Fruit fly (Drosophila melanogaster) whole organism, embryonic: ENCODE measurements around the gene spz5.

Source experiments
- Aef1 ChIP-seq: fragments of 200-800 bp; sonication (Bioruptor generic); IDR thresholded peaks from 3 replicates; pipeline ENCODE4 v1.3.6; 2022; ENCODE audit warnings: missing biosample characterization, missing genetic modification characterization
- Antp ChIP-seq: fragments of 200-800 bp; sonication (Bioruptor generic); optimal IDR thresholded peaks from 3 replicates; lab custom pipeline; 2016; ENCODE audit warnings: missing biosample characterization, missing genetic modification characterization
- Atf3 ChIP-seq: fragments of 200-800 bp; sonication (Bioruptor generic); optimal IDR thresholded peaks from 3 replicates; lab custom pipeline; 2016; ENCODE audit warnings: missing biosample characterization, missing genetic modification characterization
- Bgb ChIP-seq: fragments of 200-800 bp; sonication (Bioruptor generic); IDR thresholded peaks from 2 replicates; pipeline ENCODE4 v1.3.6; 2022; ENCODE audit warnings: missing biosample characterization, missing genetic modification characterization; ENCODE audit not compliant: partially characterized antibody
- CG10147 ChIP-seq: fragments of 200-800 bp; sonication (Bioruptor generic); optimal IDR thresholded peaks from 2 replicates; lab custom pipeline; 2019; ENCODE audit warnings: missing biosample characterization, mild to moderate bottlenecking, missing genetic modification characterization, moderate library complexity
- CG10366 ChIP-seq: fragments of 200-800 bp; sonication (Bioruptor generic); IDR thresholded peaks from 2 replicates; pipeline ENCODE4 v1.3.6; 2022; ENCODE audit warnings: missing biosample characterization, missing genetic modification characterization
- CG10565 ChIP-seq: fragments of 200-800 bp; sonication (Bioruptor generic); optimal IDR thresholded peaks from 3 replicates; lab custom pipeline; 2016; ENCODE audit warnings: missing biosample characterization, mild to moderate bottlenecking, missing genetic modification characterization
- CG11504 ChIP-seq: fragments of 200-800 bp; sonication (Bioruptor generic); optimal IDR thresholded peaks from 3 replicates; lab custom pipeline; 2019; ENCODE audit warnings: missing biosample characterization, mild to moderate bottlenecking, missing genetic modification characterization, moderate library complexity
- CG1602 ChIP-seq: fragments of 200-800 bp; sonication (Bioruptor generic); optimal IDR thresholded peaks from 3 replicates; lab custom pipeline; 2016; ENCODE audit warnings: missing biosample characterization, missing genetic modification characterization
- CG17802 ChIP-seq: fragments of 200-800 bp; sonication (Bioruptor generic); optimal IDR thresholded peaks from 2 replicates; lab custom pipeline; 2018; ENCODE audit warnings: missing biosample characterization, mild to moderate bottlenecking, missing genetic modification characterization, moderate library complexity
- CG2678 ChIP-seq: fragments of 200-800 bp; sonication (Bioruptor generic); optimal IDR thresholded peaks from 3 replicates; lab custom pipeline; 2019; ENCODE audit warnings: missing biosample characterization, mild to moderate bottlenecking, missing genetic modification characterization, moderate library complexity
- CG30403 ChIP-seq: fragments of 200-800 bp; sonication (Bioruptor generic); optimal IDR thresholded peaks from 3 replicates; lab custom pipeline; 2016; ENCODE audit warnings: missing biosample characterization, missing genetic modification characterization
- CG30431 ChIP-seq: fragments of 200-800 bp; sonication (Bioruptor generic); optimal IDR thresholded peaks from 2 replicates; lab custom pipeline; 2017; ENCODE audit warnings: missing biosample characterization, missing genetic modification characterization
- CG6175 ChIP-seq: fragments of 200-800 bp; sonication (Bioruptor generic); IDR thresholded peaks from 3 replicates; pipeline ENCODE4 v1.3.6; 2022; ENCODE audit warnings: missing biosample characterization, missing genetic modification characterization
- CG6272 ChIP-seq: fragments of 200-800 bp; sonication (Bioruptor generic); IDR thresholded peaks from 2 replicates; pipeline ENCODE4 v1.3.6; 2022; ENCODE audit warnings: missing biosample characterization, missing genetic modification characterization
- CG6683 ChIP-seq: fragments of 200-800 bp; sonication (Bioruptor generic); optimal IDR thresholded peaks from 2 replicates; lab custom pipeline; 2017; ENCODE audit warnings: missing biosample characterization, mild to moderate bottlenecking, missing genetic modification characterization, missing genetic modification reagents
- CG6765 ChIP-seq: fragments of 200-800 bp; sonication (Bioruptor generic); optimal IDR thresholded peaks from 3 replicates; lab custom pipeline; 2017; ENCODE audit warnings: missing biosample characterization, mild to moderate bottlenecking, missing genetic modification characterization
- CG7271 ChIP-seq: fragments of 200-800 bp; sonication (Bioruptor generic); optimal IDR thresholded peaks from 2 replicates; lab custom pipeline; 2018; ENCODE audit warnings: missing biosample characterization, mild to moderate bottlenecking, missing genetic modification characterization, moderate library complexity
- CG8290 ChIP-seq, 3 experiments: fragments of 200-800 bp; sonication (Bioruptor generic); optimal IDR thresholded peaks; 2 replicates each; lab custom pipeline; 2016 to 2019; ENCODE audit warnings: missing biosample characterization in 3 of 3, missing genetic modification characterization in 3 of 3, mild to moderate bottlenecking in 2 of 3, moderate library complexity in 1 of 3
- CG9727 ChIP-seq: fragments of 200-800 bp; sonication (Bioruptor generic); optimal IDR thresholded peaks from 3 replicates; lab custom pipeline; 2017; ENCODE audit warnings: missing biosample characterization, mild to moderate bottlenecking, missing genetic modification characterization
- Dad ChIP-seq: fragments of 200-800 bp; sonication (Bioruptor generic); optimal IDR thresholded peaks from 3 replicates; lab custom pipeline; 2016; ENCODE audit warnings: missing biosample characterization, missing genetic modification characterization
- Dp ChIP-seq: fragments of 200-800 bp; sonication (Bioruptor generic); optimal IDR thresholded peaks from 2 replicates; lab custom pipeline; 2018; ENCODE audit warnings: missing biosample characterization, mild to moderate bottlenecking, missing genetic modification characterization, moderate library complexity
- Ets65A ChIP-seq: fragments of 200-800 bp; sonication (Bioruptor generic); peaks from one replicate; lab custom pipeline; 2016; ENCODE audit warnings: missing biosample characterization, missing genetic modification characterization
- Ets97D ChIP-seq: fragments of 200-800 bp; sonication (Bioruptor generic); optimal IDR thresholded peaks from 3 replicates; lab custom pipeline; 2016; ENCODE audit warnings: missing biosample characterization, missing genetic modification characterization
- Hmr ChIP-seq: fragments of 200-800 bp; sonication (Bioruptor generic); optimal IDR thresholded peaks from 3 replicates; lab custom pipeline; 2017; ENCODE audit warnings: mild to moderate bottlenecking, missing biosample characterization, missing genetic modification reagents, missing genetic modification characterization
- Lim3 ChIP-seq: fragments of 200-800 bp; sonication (Bioruptor generic); IDR thresholded peaks from 2 replicates; pipeline ENCODE4 v1.3.6; 2022; ENCODE audit warnings: missing biosample characterization, missing genetic modification characterization
- Meics ChIP-seq: fragments of 200-800 bp; sonication (Bioruptor generic); optimal IDR thresholded peaks from 2 replicates; lab custom pipeline; 2017; ENCODE audit warnings: missing biosample characterization, mild to moderate bottlenecking, missing genetic modification characterization
- Myb ChIP-seq: fragments of 200-800 bp; sonication (Bioruptor generic); optimal IDR thresholded peaks from 2 replicates; lab custom pipeline; 2016; ENCODE audit warnings: missing biosample characterization, missing genetic modification characterization
- NK7.1 ChIP-seq: fragments of 200-800 bp; sonication (Bioruptor generic); optimal IDR thresholded peaks from 3 replicates; lab custom pipeline; 2016; ENCODE audit warnings: missing biosample characterization, missing genetic modification characterization
- Nf-YA ChIP-seq: fragments of 200-800 bp; sonication (Bioruptor generic); IDR thresholded peaks from 2 replicates; pipeline ENCODE4 v1.3.6; 2022; ENCODE audit warnings: missing biosample characterization, missing genetic modification characterization
- Nf-YC ChIP-seq: fragments of 200-800 bp; optimal IDR thresholded peaks from 3 replicates; lab custom pipeline; 2019; ENCODE audit warnings: missing biosample characterization, mild to moderate bottlenecking, missing genetic modification characterization, moderate library complexity
- PHDP ChIP-seq: fragments of 200-800 bp; sonication (Bioruptor generic); optimal IDR thresholded peaks from 3 replicates; lab custom pipeline; 2018; ENCODE audit warnings: missing biosample characterization, mild to moderate bottlenecking, missing genetic modification characterization, moderate library complexity
- Sry-β ChIP-seq: fragments of 200-800 bp; sonication (Bioruptor generic); optimal IDR thresholded peaks from 2 replicates; lab custom pipeline; 2018; ENCODE audit warnings: missing biosample characterization, mild to moderate bottlenecking, missing genetic modification characterization, moderate library complexity
- ac ChIP-seq: fragments of 200-800 bp; sonication (Bioruptor generic); optimal IDR thresholded peaks from 3 replicates; lab custom pipeline; 2017; ENCODE audit warnings: missing biosample characterization, mild to moderate bottlenecking, missing genetic modification characterization
- bigmax ChIP-seq: fragments of 200-800 bp; sonication (Bioruptor generic); optimal IDR thresholded peaks from 2 replicates; lab custom pipeline; 2018; ENCODE audit warnings: missing biosample characterization, mild to moderate bottlenecking, missing genetic modification characterization
- caup ChIP-seq: fragments of 200-800 bp; sonication (Bioruptor generic); optimal IDR thresholded peaks from 3 replicates; lab custom pipeline; 2017; ENCODE audit warnings: missing biosample characterization, mild to moderate bottlenecking, missing genetic modification characterization, moderate library complexity; ENCODE audit not compliant: severe bottlenecking
- dm ChIP-seq: fragments of 200-800 bp; sonication (Bioruptor generic); optimal IDR thresholded peaks from 3 replicates; lab custom pipeline; 2016; ENCODE audit warnings: missing biosample characterization, missing genetic modification characterization
- dpn ChIP-seq, 2 experiments: fragments of 200-800 bp; sonication (Bioruptor generic); optimal IDR thresholded peaks; 3 replicates each; lab custom pipeline; 2016; ENCODE audit warnings: missing biosample characterization in 2 of 2, missing genetic modification characterization in 2 of 2
- dysf ChIP-seq: fragments of 200-800 bp; sonication (Bioruptor generic); IDR thresholded peaks from 3 replicates; pipeline ENCODE4 v1.3.6; 2022; ENCODE audit warnings: missing biosample characterization, missing genetic modification characterization
- gsb-n ChIP-seq: fragments of 200-800 bp; sonication (Bioruptor generic); optimal IDR thresholded peaks from 3 replicates; lab custom pipeline; 2018; ENCODE audit warnings: missing biosample characterization, mild to moderate bottlenecking, missing genetic modification characterization
- hbn ChIP-seq: fragments of 200-800 bp; sonication (Bioruptor generic); IDR thresholded peaks from 2 replicates; pipeline ENCODE4 v1.3.6; 2022; ENCODE audit warnings: missing biosample characterization, missing genetic modification characterization; ENCODE audit not compliant: partially characterized antibody
- kay ChIP-seq: fragments of 200-800 bp; sonication (Bioruptor generic); optimal IDR thresholded peaks from 2 replicates; lab custom pipeline; 2016; ENCODE audit warnings: missing biosample characterization, missing genetic modification characterization
- nom ChIP-seq: fragments of 200-800 bp; sonication (Bioruptor generic); optimal IDR thresholded peaks from 2 replicates; lab custom pipeline; 2017; ENCODE audit warnings: missing biosample characterization, missing genetic modification characterization, mild to moderate bottlenecking, moderate library complexity, missing genetic modification reagents
- pnt ChIP-seq: fragments of 200-800 bp; sonication (Bioruptor generic); optimal IDR thresholded peaks from 3 replicates; lab custom pipeline; 2016; ENCODE audit warnings: missing biosample characterization, missing genetic modification characterization
- rib ChIP-seq: fragments of 200-800 bp; sonication (Bioruptor generic); IDR thresholded peaks from 2 replicates; pipeline ENCODE4 v1.3.6; 2022; ENCODE audit warnings: missing biosample characterization, missing genetic modification characterization
- slbo ChIP-seq: fragments of 200-800 bp; sonication (Bioruptor generic); IDR thresholded peaks from 2 replicates; pipeline ENCODE4 v1.3.6; 2022; ENCODE audit warnings: missing biosample characterization, missing genetic modification characterization
- sna ChIP-seq: fragments of 200-800 bp; sonication (Bioruptor generic); IDR thresholded peaks from 2 replicates; pipeline ENCODE4 v1.3.6; 2022; ENCODE audit warnings: missing biosample characterization, missing genetic modification characterization; ENCODE audit not compliant: partially characterized antibody
- tup ChIP-seq: fragments of 200-800 bp; sonication (Bioruptor generic); optimal IDR thresholded peaks from 2 replicates; lab custom pipeline; 2016; ENCODE audit warnings: missing biosample characterization, mild to moderate bottlenecking, missing genetic modification characterization, moderate library complexity
- vvl ChIP-seq: fragments of 200-800 bp; sonication (Bioruptor generic); IDR thresholded peaks from 2 replicates; pipeline ENCODE4 v1.3.6; 2022; ENCODE audit warnings: missing biosample characterization, missing genetic modification characterization
- zfh1 ChIP-seq: fragments of 200-800 bp; sonication (Bioruptor generic); IDR thresholded peaks from 3 replicates; pipeline ENCODE4 v1.3.6; 2022; ENCODE audit warnings: missing biosample characterization, missing genetic modification characterization

Gene spz5

dm6 chr3L:2894750-2895149 lies 2.8 kb upstream of the spz5 start, which contains the start of gene Shab (continued):
- TF ChIP-seq Atf3 (GFP tag; lab: Kevin White, UChicago) (no peak), CG11504 (tag; lab: Kevin White, UChicago) (peak; percentile 32), kay (GFP tag; lab: Kevin White, UChicago) (no peak), dm (GFP tag; lab: Kevin White, UChicago) (no peak), CG10147 (GFP tag; lab: Kevin White, UChicago) (no peak), Dad (GFP tag; lab: Kevin White, UChicago) (peak; percentile 1), Dp (GFP tag; lab: Kevin White, UChicago) (no peak), Sry-β (GFP tag; lab: Kevin White, UChicago) (no peak), Ets65A (GFP tag; lab: Kevin White, UChicago) (peak; percentile 65), caup (GFP tag; lab: Kevin White, UChicago) (peak; percentile 17), CG7271 (tag; lab: Kevin White, UChicago) (no peak), CG30431 (GFP tag; lab: Kevin White, UChicago) (no peak), gsb-n (tag; lab: Kevin White, UChicago) (no peak), Nf-YA (0 out of 2 replicates have a peak, but pooled peaks have one; percentile 36), CG6765 (GFP tag; lab: Kevin White, UChicago) (peak; percentile 1), NK7.1 (GFP tag; lab: Kevin White, UChicago) (no peak), CG2678 (tag; lab: Kevin White, UChicago) (peak; percentile 17), CG10366 (GFP tag; lab: Robert Waterston, UW) (peak; percentile 28), slbo (peak; percentile 65), dysf (GFP tag; lab: Robert Waterston, UW) (peak; percentile 47; the same call in 2 of the 3 replicates), Ets97D (GFP tag; lab: Kevin White, UChicago) (no peak), dpn (GFP tag; optimal IDR thresholded peaks at IDR 0.05; lab: Kevin White, UChicago) (no peak), Bgb (GFP tag; lab: Robert Waterston, UW) (peak; percentile 43; the same call in 1 of the 2 replicates), PHDP (tag; lab: Kevin White, UChicago) (no peak), rib (GFP tag; lab: Robert Waterston, UW) (0 out of 2 replicates have a peak, but pooled peaks have one; percentile 27), CG10565 (no peak), CG1602 (GFP tag; lab: Kevin White, UChicago) (no peak), zfh1 (GFP tag; lab: Robert Waterston, UW) (no peak), vvl (GFP tag; lab: Robert Waterston, UW) (peak; percentile 69), CG8290 (GFP tag; optimal IDR thresholded peaks at IDR 0.05; lab: Kevin White, UChicago) (no peak), CG8290 (tag; optimal IDR thresholded peaks at IDR 0.05; lab: Kevin White, UChicago) (peak in 1 of 2 experiments; percentile 26), sna (GFP tag; lab: Robert Waterston, UW) (no peak), CG30403 (peak; percentile 37), Nf-YC (peak; percentile 15), Hmr (peak; percentile 30), Meics (peak; percentile 36), nom (GFP tag; lab: Kevin White, UChicago) (no peak), CG6272 (GFP tag; lab: Robert Waterston, UW) (0 out of 2 replicates have a peak, but pooled peaks have one; percentile 6), CG17802 (no peak), hbn (GFP tag; lab: Robert Waterston, UW) (no peak), CG9727 (GFP tag; lab: Kevin White, UChicago) (peak; percentile 14), Aef1 (GFP tag; lab: Robert Waterston, UW) (peak; percentile 28; the same call in 1 of the 3 replicates), pnt (GFP tag; lab: Kevin White, UChicago) (no peak), Lim3 (GFP tag; lab: Robert Waterston, UW) (no peak), tup (GFP tag; lab: Kevin White, UChicago) (no peak), Antp (GFP tag; lab: Kevin White, UChicago) (peak; percentile 34), CG6175 (GFP tag; lab: Robert Waterston, UW) (0 out of 3 replicates have a peak, but pooled peaks have one; percentile 38), bigmax (GFP tag; lab: Kevin White, UChicago) (no peak), CG6683 (GFP tag; lab: Kevin White, UChicago) (no peak), Myb (GFP tag; lab: Kevin White, UChicago) (no peak), ac (no peak)
